Fruit fly (Drosophila melanogaster) whole organism, embryonic: ENCODE results near the gene pod1.
A peak's percentile ranks its signal among the peaks of the same experiment; 100 is the strongest.

ENCODE experiments used
- Abd-B ChIP-seq: fragments of 200-800 bp; sonication (Bioruptor generic); optimal IDR thresholded peaks from 2 replicates; lab custom pipeline; 2018; ENCODE audit warnings: missing biosample characterization, mild to moderate bottlenecking, missing genetic modification characterization, moderate library complexity
- CG10462 ChIP-seq: fragments of 200-800 bp; sonication (Bioruptor generic); optimal IDR thresholded peaks from 2 replicates; lab custom pipeline; 2016; ENCODE audit warnings: missing biosample characterization, missing genetic modification characterization
- CG10654 ChIP-seq: fragments of 200-800 bp; sonication (Bioruptor generic); optimal IDR thresholded peaks from 2 replicates; lab custom pipeline; 2016; ENCODE audit warnings: missing biosample characterization, missing genetic modification characterization
- CG11504 ChIP-seq: fragments of 200-800 bp; sonication (Bioruptor generic); optimal IDR thresholded peaks from 3 replicates; lab custom pipeline; 2019; ENCODE audit warnings: missing biosample characterization, mild to moderate bottlenecking, missing genetic modification characterization, moderate library complexity
- CG11695 ChIP-seq: fragments of 200-800 bp; sonication (Bioruptor generic); IDR thresholded peaks from 3 replicates; pipeline ENCODE4 v1.3.6; 2022; ENCODE audit warnings: missing biosample characterization, missing genetic modification characterization
- CG14050 ChIP-seq: fragments of 200-800 bp; sonication (Bioruptor generic); IDR thresholded peaks from 3 replicates; pipeline ENCODE4 v1.3.6; 2022; ENCODE audit warnings: missing biosample characterization, missing genetic modification characterization
- CG14710 ChIP-seq: fragments of 200-800 bp; sonication (Bioruptor generic); optimal IDR thresholded peaks from 3 replicates; lab custom pipeline; 2019; ENCODE audit warnings: missing biosample characterization, mild to moderate bottlenecking, missing genetic modification characterization, moderate library complexity
- CG15479 ChIP-seq: fragments of 200-800 bp; sonication (Bioruptor generic); optimal IDR thresholded peaks from 3 replicates; lab custom pipeline; 2019; ENCODE audit warnings: missing biosample characterization, mild to moderate bottlenecking, missing genetic modification characterization, moderate library complexity
- CG15601 ChIP-seq: fragments of 200-800 bp; sonication (Bioruptor generic); optimal IDR thresholded peaks from 3 replicates; lab custom pipeline; 2019; ENCODE audit warnings: missing biosample characterization, mild to moderate bottlenecking, missing genetic modification characterization, moderate library complexity
- CG17829 ChIP-seq: fragments of 200-800 bp; optimal IDR thresholded peaks from 2 replicates; lab custom pipeline; 2019; ENCODE audit warnings: missing biosample characterization, mild to moderate bottlenecking, missing genetic modification characterization, moderate library complexity
- CG2129 ChIP-seq: fragments of 200-800 bp; sonication (Bioruptor generic); IDR thresholded peaks from 2 replicates; pipeline ENCODE4 v1.3.6; 2022; ENCODE audit warnings: missing biosample characterization, missing genetic modification characterization; ENCODE audit not compliant: partially characterized antibody
- CG2202 ChIP-seq: fragments of 200-800 bp; sonication (Bioruptor generic); optimal IDR thresholded peaks from 2 replicates; lab custom pipeline; 2018; ENCODE audit warnings: missing biosample characterization, mild to moderate bottlenecking, missing genetic modification characterization
- CG3847 ChIP-seq: fragments of 200-800 bp; sonication (Bioruptor generic); IDR thresholded peaks from 2 replicates; pipeline ENCODE4 v1.3.6; 2022; ENCODE audit warnings: missing biosample characterization, missing genetic modification characterization
- CG4282 ChIP-seq: fragments of 200-800 bp; sonication (Bioruptor generic); optimal IDR thresholded peaks from 2 replicates; lab custom pipeline; 2016; ENCODE audit warnings: missing biosample characterization, missing genetic modification characterization
- CG4404 ChIP-seq: fragments of 200-800 bp; sonication (Bioruptor generic); IDR thresholded peaks from 2 replicates; pipeline ENCODE4 v1.3.6; 2022; ENCODE audit warnings: missing biosample characterization, missing genetic modification characterization
- CG6654 ChIP-seq: fragments of 200-800 bp; sonication (Bioruptor generic); optimal IDR thresholded peaks from 2 replicates; lab custom pipeline; 2017; ENCODE audit warnings: missing biosample characterization, mild to moderate bottlenecking, missing genetic modification characterization
- CG6813 ChIP-seq: fragments of 200-800 bp; sonication (Bioruptor generic); optimal IDR thresholded peaks from 2 replicates; lab custom pipeline; 2017; ENCODE audit warnings: missing biosample characterization, missing genetic modification characterization, mild to moderate bottlenecking, moderate library complexity, missing genetic modification reagents
- CG7839 ChIP-seq: fragments of 200-800 bp; sonication (Bioruptor generic); optimal IDR thresholded peaks from 3 replicates; lab custom pipeline; 2018; ENCODE audit warnings: missing biosample characterization, mild to moderate bottlenecking, missing genetic modification characterization, moderate library complexity
- CG9932 ChIP-seq: fragments of 200-800 bp; sonication (Bioruptor generic); IDR thresholded peaks from 2 replicates; pipeline ENCODE4 v1.3.6; 2022; ENCODE audit warnings: missing biosample characterization, missing genetic modification characterization
- Dll ChIP-seq: fragments of 200-800 bp; sonication (Bioruptor generic); IDR thresholded peaks from 4 replicates; pipeline ENCODE4 v1.3.6; 2022; ENCODE audit warnings: missing biosample characterization, missing genetic modification characterization; ENCODE audit not compliant: partially characterized antibody
- Dref ChIP-seq: fragments of 200-800 bp; sonication (Bioruptor generic); IDR thresholded peaks from 2 replicates; pipeline ENCODE4 v1.3.6; 2022; ENCODE audit warnings: missing biosample characterization, missing genetic modification characterization
- Ets65A ChIP-seq: fragments of 200-800 bp; sonication (Bioruptor generic); peaks from one replicate; lab custom pipeline; 2016; ENCODE audit warnings: missing biosample characterization, missing genetic modification characterization
- HHEX ChIP-seq: fragments of 200-800 bp; sonication (Bioruptor generic); optimal IDR thresholded peaks from 3 replicates; lab custom pipeline; 2017; ENCODE audit warnings: missing biosample characterization, mild to moderate bottlenecking, missing genetic modification characterization, missing genetic modification reagents
- Hmr ChIP-seq: fragments of 200-800 bp; sonication (Bioruptor generic); optimal IDR thresholded peaks from 3 replicates; lab custom pipeline; 2017; ENCODE audit warnings: mild to moderate bottlenecking, missing biosample characterization, missing genetic modification reagents, missing genetic modification characterization
- Hmx ChIP-seq: fragments of 200-800 bp; sonication (Bioruptor generic); optimal IDR thresholded peaks from 2 replicates; lab custom pipeline; 2016; ENCODE audit warnings: missing biosample characterization, missing genetic modification characterization
- Hr78 ChIP-seq, 2 experiments: fragments of 200-800 bp in 1 of 2; fragments of >200 bp in 1 of 2; sonication (Bioruptor generic) in 1 of 2; optimal IDR thresholded peaks; 2 replicates each; lab custom pipeline; 2017 to 2019; ENCODE audit warnings: missing biosample characterization in 2 of 2, missing genetic modification characterization in 2 of 2, mild to moderate bottlenecking in 1 of 2, moderate library complexity in 1 of 2
- MESR4 ChIP-seq: fragments of 200-800 bp; sonication (Bioruptor generic); optimal IDR thresholded peaks from 2 replicates; lab custom pipeline; 2018; ENCODE audit warnings: missing biosample characterization, mild to moderate bottlenecking, missing genetic modification characterization, moderate library complexity
- Mes4 ChIP-seq: fragments of 200-800 bp; sonication (Bioruptor generic); optimal IDR thresholded peaks from 2 replicates; lab custom pipeline; 2016; ENCODE audit warnings: missing biosample characterization, missing genetic modification characterization
- Mrtf ChIP-seq: fragments of 200-800 bp; sonication (Bioruptor generic); IDR thresholded peaks from 3 replicates; pipeline ENCODE4 v1.3.6; 2022; ENCODE audit warnings: missing biosample characterization, missing genetic modification characterization
- NFAT ChIP-seq: fragments of 200-800 bp; sonication (Bioruptor generic); IDR thresholded peaks from 2 replicates; pipeline ENCODE4 v1.3.6; 2022; ENCODE audit warnings: missing biosample characterization, missing genetic modification characterization
- Stat92E ChIP-seq, 3 experiments: fragments of >200 bp in 2 of 3; fragments of 200-800 bp in 1 of 3; sonication (Bioruptor generic) in 1 of 3; optimal IDR thresholded peaks; 2 replicates each; lab custom pipeline; 2017 to 2019; ENCODE audit warnings: missing biosample characterization in 3 of 3, missing genetic modification characterization in 3 of 3, mild to moderate bottlenecking in 1 of 3, moderate library complexity in 1 of 3
- TFAM ChIP-seq: fragments of 200-800 bp; sonication (Bioruptor generic); optimal IDR thresholded peaks from 2 replicates; lab custom pipeline; 2017; ENCODE audit warnings: missing biosample characterization, missing genetic modification characterization, inconsistent platforms
- Vsx1 ChIP-seq: fragments of 200-800 bp; sonication (Bioruptor generic); optimal IDR thresholded peaks from 2 replicates; lab custom pipeline; 2017; ENCODE audit warnings: missing biosample characterization, mild to moderate bottlenecking, missing genetic modification characterization, missing genetic modification reagents
- br ChIP-seq: fragments of >200 bp; optimal IDR thresholded peaks from 2 replicates; lab custom pipeline; 2017
- bsh ChIP-seq, 2 experiments: fragments of 200-800 bp; sonication (Bioruptor generic); optimal IDR thresholded peaks; 2 replicates each; lab custom pipeline; 2017 to 2018; ENCODE audit warnings: mild to moderate bottlenecking in 2 of 2, missing biosample characterization in 2 of 2, missing genetic modification characterization in 2 of 2, moderate library complexity in 1 of 2
- cwo ChIP-seq: fragments of 200-800 bp; sonication (Bioruptor generic); optimal IDR thresholded peaks from 3 replicates; lab custom pipeline; 2017; ENCODE audit warnings: missing biosample characterization, missing genetic modification characterization, mild to moderate bottlenecking, moderate library complexity, missing genetic modification reagents
- fd64A ChIP-seq: fragments of 200-800 bp; sonication (Bioruptor generic); optimal IDR thresholded peaks from 3 replicates; lab custom pipeline; 2018; ENCODE audit warnings: missing biosample characterization, mild to moderate bottlenecking, missing genetic modification characterization
- gcm ChIP-seq: fragments of 200-800 bp; sonication (Bioruptor generic); optimal IDR thresholded peaks from 2 replicates; lab custom pipeline; 2019; ENCODE audit warnings: missing biosample characterization, mild to moderate bottlenecking, missing genetic modification characterization, moderate library complexity
- ham ChIP-seq: fragments of 200-800 bp; sonication (Bioruptor generic); IDR thresholded peaks from 2 replicates; pipeline ENCODE4 v1.3.6; 2022; ENCODE audit warnings: missing biosample characterization, missing genetic modification characterization
- ind ChIP-seq: fragments of 200-800 bp; sonication (Bioruptor generic); optimal IDR thresholded peaks from 3 replicates; lab custom pipeline; 2016; ENCODE audit warnings: missing biosample characterization, missing genetic modification characterization
- odd ChIP-seq: fragments of 200-800 bp; sonication (Bioruptor generic); optimal IDR thresholded peaks from 2 replicates; lab custom pipeline; 2017; ENCODE audit warnings: missing biosample characterization, mild to moderate bottlenecking, missing genetic modification characterization
- pnt ChIP-seq: fragments of 200-800 bp; sonication (Bioruptor generic); optimal IDR thresholded peaks from 3 replicates; lab custom pipeline; 2016; ENCODE audit warnings: missing biosample characterization, missing genetic modification characterization
- ranshi ChIP-seq: fragments of 200-800 bp; sonication (Bioruptor generic); IDR thresholded peaks from 2 replicates; pipeline ENCODE4 v1.3.6; 2022; ENCODE audit warnings: missing biosample characterization, missing genetic modification characterization
- rib ChIP-seq: fragments of 200-800 bp; sonication (Bioruptor generic); IDR thresholded peaks from 2 replicates; pipeline ENCODE4 v1.3.6; 2022; ENCODE audit warnings: missing biosample characterization, missing genetic modification characterization
- ro ChIP-seq: fragments of 200-800 bp; sonication (Bioruptor generic); IDR thresholded peaks from 2 replicates; pipeline ENCODE4 v1.3.6; 2022; ENCODE audit warnings: missing biosample characterization, missing genetic modification characterization
- stwl ChIP-seq: fragments of 200-800 bp; sonication (Bioruptor generic); optimal IDR thresholded peaks from 3 replicates; lab custom pipeline; 2018; ENCODE audit warnings: missing biosample characterization, mild to moderate bottlenecking, missing genetic modification characterization, moderate library complexity
- tgo ChIP-seq: fragments of 200-800 bp; sonication (Bioruptor generic); IDR thresholded peaks from 3 replicates; pipeline ENCODE4 v1.3.6; 2022; ENCODE audit warnings: missing biosample characterization, missing genetic modification characterization
- usp ChIP-seq: fragments of >200 bp; optimal IDR thresholded peaks from 2 replicates; lab custom pipeline; 2017; ENCODE audit warnings: missing biosample characterization, missing genetic modification characterization
- wdn ChIP-seq: fragments of 200-800 bp; sonication (Bioruptor generic); IDR thresholded peaks from 2 replicates; pipeline ENCODE4 v1.3.6; 2022; ENCODE audit warnings: missing biosample characterization, missing genetic modification characterization

pod1 gene

dm6 chrX:6843841-6844440, 40.5 kb downstream of the pod1 start, which contains the start of the genes CG14435 and Tmf (continued):
- TF ChIP-seq Dref (GFP tag; lab: Robert Waterston, UW) (peak; percentile 75), CG9932 (GFP tag; lab: Robert Waterston, UW) (peak; percentile 93), Vsx1 (GFP tag; lab: Kevin White, UChicago) (peak; percentile 47), CG2202 (tag; lab: Kevin White, UChicago) (peak; percentile 19), HHEX (GFP tag; lab: Kevin White, UChicago) (peak; percentile 57), CG4404 (peak; percentile 87), MESR4 (GFP tag; lab: Kevin White, UChicago) (no peak), ranshi (GFP tag; lab: Robert Waterston, UW) (peak; percentile 87), fd64A (no peak), Mrtf (GFP tag; lab: Robert Waterston, UW) (peak; percentile 83; the same call in 2 of the 3 replicates), CG15479 (GFP tag; lab: Kevin White, UChicago) (peak; percentile 3), Stat92E (GFP tag; optimal IDR thresholded peaks at IDR 0.05; lab: Kevin White, UChicago) (no peak), Abd-B (GFP tag; lab: Kevin White, UChicago) (peak; percentile 90), ind (GFP tag; lab: Kevin White, UChicago) (peak; percentile 82), CG10462 (GFP tag; lab: Kevin White, UChicago) (peak; percentile 58), CG10654 (GFP tag; lab: Kevin White, UChicago) (peak; percentile 64), Dll (GFP tag; lab: Robert Waterston, UW) (peak; percentile 66), gcm (GFP tag; lab: Kevin White, UChicago) (peak; percentile 62), Ets65A (GFP tag; lab: Kevin White, UChicago) (peak; percentile 97), CG6654 (GFP tag; lab: Kevin White, UChicago) (peak; percentile 56), CG14710 (peak; percentile 91), tgo (peak; percentile 86), Hmr (peak; percentile 85), Mes4 (GFP tag; lab: Kevin White, UChicago) (peak; percentile 33), CG11695 (GFP tag; lab: Robert Waterston, UW) (peak; percentile 64; the same call in 2 of the 3 replicates), CG11504 (tag; lab: Kevin White, UChicago) (peak; percentile 49), pnt (GFP tag; lab: Kevin White, UChicago) (peak; percentile 50), CG15601 (tag; lab: Kevin White, UChicago) (peak; percentile 66), wdn (GFP tag; lab: Robert Waterston, UW) (peak; percentile 76), CG14050 (GFP tag; lab: Robert Waterston, UW) (peak; percentile 69), cwo (GFP tag; lab: Kevin White, UChicago) (peak; percentile 65), ro (peak; percentile 62), CG17829 (peak; percentile 83), bsh (GFP tag; optimal IDR thresholded peaks at IDR 0.05; lab: Kevin White, UChicago) (peak in 1 of 2 experiments; percentile 79), TFAM (GFP tag; lab: Kevin White, UChicago) (no peak), Hmx (GFP tag; lab: Kevin White, UChicago) (peak; percentile 45), NFAT (GFP tag; lab: Robert Waterston, UW) (peak; percentile 90), odd (peak; percentile 59), ham (GFP tag; lab: Robert Waterston, UW) (0 out of 2 replicates have a peak, but pooled peaks have one; percentile 36), CG4282 (GFP tag; lab: Kevin White, UChicago) (no peak), Hr78 (GFP tag; optimal IDR thresholded peaks at IDR 0.05; lab: Kevin White, UChicago) (peak in 1 of 2 experiments; percentile 46), br (no peak), CG7839 (tag; lab: Kevin White, UChicago) (peak; percentile 88), stwl (tag; lab: Kevin White, UChicago) (peak; percentile 26), CG3847 (peak; percentile 85), CG2129 (GFP tag; lab: Robert Waterston, UW) (no peak), usp (no peak), rib (GFP tag; lab: Robert Waterston, UW) (peak; percentile 72), CG6813 (no peak)
